Worm (Caenorhabditis elegans) whole organism, young adult: ENCODE data around the gene srh-276.
A peak's percentile ranks its signal among the peaks of the same experiment; 100 is the strongest.

ENCODE experiments used
- B0261.1 ChIP-seq: sonication (generic microtip); optimal IDR thresholded peaks from 2 replicates; lab custom pipeline; 2016; ENCODE audit warnings: mild to moderate bottlenecking, missing genetic modification characterization, moderate library complexity, missing compliant biosample characterization
- F23B12.7 ChIP-seq: sonication (generic microtip); optimal IDR thresholded peaks from 2 replicates; lab custom pipeline; 2017; ENCODE audit warnings: missing genetic modification characterization, mild to moderate bottlenecking, missing compliant biosample characterization, antibody characterized with exemption, moderate library complexity; ENCODE audit not compliant: insufficient read depth
- F37B4.10 ChIP-seq: fragments of 200-800 bp; sonication (Bioruptor generic); IDR thresholded peaks from 2 replicates; pipeline ENCODE4 v1.3.6; 2022; ENCODE audit warnings: missing genetic modification characterization, missing compliant biosample characterization
- Y53F4B.3 ChIP-seq: fragments of 200-800 bp; sonication (Bioruptor generic); IDR thresholded peaks from 2 replicates; pipeline ENCODE4 v1.3.6; 2022; ENCODE audit warnings: missing genetic modification reagents, missing genetic modification characterization, missing compliant biosample characterization
- Y67H2A.10 ChIP-seq: fragments of 200-800 bp; sonication (Bioruptor generic); conservative IDR thresholded peaks from 2 replicates; pipeline ENCODE4 v1.3.6; 2022; ENCODE audit warnings: missing genetic modification reagents, missing genetic modification characterization, missing compliant biosample characterization
- attf-6 ChIP-seq: fragments of 200-800 bp; sonication (Bioruptor generic); IDR thresholded peaks from 2 replicates; pipeline ENCODE4 v1.3.6; 2022; ENCODE audit warnings: missing genetic modification reagents, missing genetic modification characterization, missing compliant biosample characterization
- bed-2 ChIP-seq: fragments of 200-800 bp; sonication (Bioruptor generic); IDR thresholded peaks from 2 replicates; pipeline ENCODE4 v1.3.6; 2022; ENCODE audit warnings: missing genetic modification reagents, missing genetic modification characterization, missing compliant biosample characterization
- cebp-1 ChIP-seq, 2 experiments: fragments of 200-800 bp in 1 of 2; sonication (Bioruptor generic) in 1 of 2; sonication (generic microtip) in 1 of 2; IDR thresholded peaks in 1 of 2; optimal IDR thresholded peaks in 1 of 2; 2 replicates each; pipeline versions ENCODE4 v1.3.6 to Lab custom; 2017 to 2022; ENCODE audit warnings: missing compliant biosample characterization in 2 of 2, missing genetic modification characterization in 2 of 2, mild to moderate bottlenecking in 1 of 2, missing genetic modification reagents in 1 of 2, moderate library complexity in 1 of 2
- ceh-79 ChIP-seq: sonication (generic microtip); optimal IDR thresholded peaks from 2 replicates; lab custom pipeline; 2017; ENCODE audit warnings: mild to moderate bottlenecking, missing genetic modification characterization, missing compliant biosample characterization
- ets-4 ChIP-seq: fragments of 200-800 bp; sonication (Bioruptor generic); optimal IDR thresholded peaks from 2 replicates; lab custom pipeline; 2018; ENCODE audit warnings: mild to moderate bottlenecking, missing genetic modification characterization, missing compliant biosample characterization
- gei-17 ChIP-seq: fragments of 200-800 bp; sonication (Bioruptor generic); optimal IDR thresholded peaks from 2 replicates; lab custom pipeline; 2018; ENCODE audit warnings: mild to moderate bottlenecking, missing genetic modification characterization, missing compliant biosample characterization
- hlh-26 ChIP-seq: fragments of 200-800 bp; sonication (Bioruptor generic); conservative IDR thresholded peaks from 2 replicates; pipeline ENCODE4 v1.3.6; 2022; ENCODE audit warnings: missing genetic modification reagents, missing genetic modification characterization, missing compliant biosample characterization
- hmg-1.2 ChIP-seq: fragments of 200-800 bp; sonication (Bioruptor generic); IDR thresholded peaks from 2 replicates; pipeline ENCODE4 v1.3.6; 2022; ENCODE audit warnings: missing genetic modification reagents, missing genetic modification characterization, missing compliant biosample characterization
- let-526 ChIP-seq: fragments of 200-800 bp; sonication (Bioruptor generic); IDR thresholded peaks from 2 replicates; pipeline ENCODE4 v1.3.6; 2022; ENCODE audit warnings: missing genetic modification reagents, missing genetic modification characterization, missing compliant biosample characterization
- lin-26 ChIP-seq: fragments of 200-800 bp; sonication (Bioruptor generic); IDR thresholded peaks from 2 replicates; pipeline ENCODE4 v1.3.6; 2022; ENCODE audit warnings: missing genetic modification reagents, missing genetic modification characterization, missing compliant biosample characterization
- lin-35 ChIP-seq, 3 experiments: fragments of 150-350 bp in 2 of 3; sonication (generic microtip) in 1 of 3; optimal IDR thresholded peaks; 2 replicates each; lab custom pipeline; 2014 to 2018; ENCODE audit warnings: missing biosample characterization in 3 of 3, missing genetic modification characterization in 3 of 3, missing genetic modification reagents in 3 of 3
- lin-40 ChIP-seq: sonication (generic microtip); optimal IDR thresholded peaks from 2 replicates; lab custom pipeline; 2016; ENCODE audit warnings: missing genetic modification characterization, mild to moderate bottlenecking, missing compliant biosample characterization, missing genotype, missing genetic modification reagents
- madf-10 ChIP-seq: sonication (generic microtip); optimal IDR thresholded peaks from 2 replicates; lab custom pipeline; 2016; ENCODE audit warnings: mild to moderate bottlenecking, missing genetic modification characterization, missing compliant biosample characterization
- mes-4 ChIP-seq: sonication (generic microtip); optimal IDR thresholded peaks from 2 replicates; lab custom pipeline; 2016; ENCODE audit warnings: missing genotype, missing genetic modification characterization, missing compliant biosample characterization
- nfya-1 ChIP-seq: sonication (generic microtip); optimal IDR thresholded peaks from 2 replicates; lab custom pipeline; 2017; ENCODE audit warnings: antibody characterized with exemption, missing compliant biosample characterization, missing genetic modification characterization, borderline replicate concordance; ENCODE audit not compliant: insufficient read depth
- nfyb-1 ChIP-seq: fragments of 200-800 bp; sonication (Bioruptor generic); IDR thresholded peaks from 2 replicates; pipeline ENCODE4 v1.3.6; 2022; ENCODE audit warnings: missing genetic modification reagents, missing genetic modification characterization, missing compliant biosample characterization
- nhr-179 ChIP-seq: sonication (generic microtip); optimal IDR thresholded peaks from 2 replicates; lab custom pipeline; 2016; ENCODE audit warnings: mild to moderate bottlenecking, missing genetic modification characterization, missing compliant biosample characterization
- nhr-90 ChIP-seq: sonication (generic microtip); optimal IDR thresholded peaks from 2 replicates; lab custom pipeline; 2016; ENCODE audit warnings: missing genotype, mild to moderate bottlenecking, missing genetic modification characterization, missing compliant biosample characterization
- pbrm-1 ChIP-seq: fragments of 200-800 bp; sonication (Bioruptor generic); IDR thresholded peaks from 2 replicates; pipeline ENCODE4 v1.3.6; 2022; ENCODE audit warnings: missing genetic modification reagents, missing genetic modification characterization, missing compliant biosample characterization
- rcor-1 ChIP-seq: fragments of 200-800 bp; sonication (Bioruptor generic); IDR thresholded peaks from 2 replicates; pipeline ENCODE4 v1.3.6; 2022; ENCODE audit warnings: missing genetic modification reagents, missing genetic modification characterization, missing compliant biosample characterization
- rec-8 ChIP-seq, 2 experiments: sonication (generic microtip); optimal IDR thresholded peaks; 2 replicates each; lab custom pipeline; 2016; ENCODE audit warnings: mild to moderate bottlenecking in 2 of 2, missing genetic modification characterization in 2 of 2, missing genetic modification reagents in 2 of 2, missing genotype in 2 of 2, missing biosample characterization in 1 of 2, missing compliant biosample characterization in 1 of 2, moderate library complexity in 1 of 2
- rpc-1 ChIP-seq, 2 experiments: fragments of 150-350 bp in 1 of 2; sonication (generic microtip) in 1 of 2; optimal IDR thresholded peaks; 2 replicates each; lab custom pipeline; 2014 to 2018; ENCODE audit warnings: missing biosample characterization in 1 of 2, missing genetic modification characterization in 1 of 2, missing genetic modification reagents in 1 of 2, missing genotype in 1 of 2
- sdz-38 ChIP-seq: sonication (generic microtip); optimal IDR thresholded peaks from 2 replicates; lab custom pipeline; 2016; ENCODE audit warnings: missing genotype, missing genetic modification characterization, missing compliant biosample characterization
- sea-2 ChIP-seq: fragments of 200-800 bp; sonication (Bioruptor generic); IDR thresholded peaks from 2 replicates; pipeline ENCODE4 v1.3.6; 2022; ENCODE audit warnings: missing genetic modification characterization, missing compliant biosample characterization
- snpc-3.4 ChIP-seq: sonication (generic microtip); optimal IDR thresholded peaks from 2 replicates; lab custom pipeline; 2017; ENCODE audit warnings: missing genetic modification characterization, mild to moderate bottlenecking, missing compliant biosample characterization, antibody characterized with exemption, moderate library complexity, missing genotype, missing genetic modification reagents
- snpc-4 ChIP-seq, 5 experiments: fragments of 150-350 bp in 1 of 5; sonication (generic microtip) in 4 of 5; optimal IDR thresholded peaks; 2 replicates each; lab custom pipeline; 2014 to 2018; ENCODE audit warnings: missing genetic modification characterization in 5 of 5, missing biosample characterization in 3 of 5, antibody characterized with exemption in 2 of 5, mild to moderate bottlenecking in 2 of 5, missing compliant biosample characterization in 2 of 5, missing genotype in 2 of 5, moderate library complexity in 2 of 5, missing genetic modification reagents in 1 of 5
- somi-1 ChIP-seq: fragments of 200-800 bp; sonication (Bioruptor generic); optimal IDR thresholded peaks from 2 replicates; lab custom pipeline; 2018; ENCODE audit warnings: mild to moderate bottlenecking, missing genetic modification characterization, missing compliant biosample characterization
- tbp1 ChIP-seq: fragments of 200-800 bp; sonication (Bioruptor generic); optimal IDR thresholded peaks from 2 replicates; lab custom pipeline; 2018; ENCODE audit warnings: mild to moderate bottlenecking, missing genetic modification characterization, missing compliant biosample characterization
- tbx-9 ChIP-seq: sonication (generic microtip); optimal IDR thresholded peaks from 2 replicates; lab custom pipeline; 2016; ENCODE audit warnings: borderline replicate concordance, missing genetic modification characterization, inconsistent platforms, missing compliant biosample characterization
- tlf-1 ChIP-seq: fragments of 200-800 bp; sonication (Bioruptor generic); optimal IDR thresholded peaks from 2 replicates; lab custom pipeline; 2018; ENCODE audit warnings: mild to moderate bottlenecking, missing genetic modification characterization, missing compliant biosample characterization
- unc-62 ChIP-seq: fragments of 150-350 bp; optimal IDR thresholded peaks from 2 replicates; lab custom pipeline; 2014; ENCODE audit warnings: missing biosample characterization, missing genetic modification reagents, missing genetic modification characterization
- zfh-2 ChIP-seq: fragments of 200-800 bp; sonication (Bioruptor generic); conservative IDR thresholded peaks from 2 replicates; pipeline ENCODE4 v1.3.6; 2022; ENCODE audit warnings: missing genetic modification reagents, missing genetic modification characterization, missing compliant biosample characterization
- zim-3 ChIP-seq: sonication (generic microtip); optimal IDR thresholded peaks from 2 replicates; lab custom pipeline; 2017; ENCODE audit warnings: mild to moderate bottlenecking, missing genetic modification characterization, moderate library complexity, missing compliant biosample characterization
- ztf-25 ChIP-seq: fragments of 200-800 bp; sonication (Bioruptor generic); IDR thresholded peaks from 2 replicates; pipeline ENCODE4 v1.3.6; 2022; ENCODE audit warnings: missing genetic modification reagents, missing genetic modification characterization, missing compliant biosample characterization
- ztf-6 ChIP-seq: fragments of 200-800 bp; sonication (Bioruptor generic); IDR thresholded peaks from 2 replicates; pipeline ENCODE4 v1.3.6; 2022; ENCODE audit warnings: missing genetic modification reagents, missing genetic modification characterization, missing compliant biosample characterization

Gene srh-276

DNA sequence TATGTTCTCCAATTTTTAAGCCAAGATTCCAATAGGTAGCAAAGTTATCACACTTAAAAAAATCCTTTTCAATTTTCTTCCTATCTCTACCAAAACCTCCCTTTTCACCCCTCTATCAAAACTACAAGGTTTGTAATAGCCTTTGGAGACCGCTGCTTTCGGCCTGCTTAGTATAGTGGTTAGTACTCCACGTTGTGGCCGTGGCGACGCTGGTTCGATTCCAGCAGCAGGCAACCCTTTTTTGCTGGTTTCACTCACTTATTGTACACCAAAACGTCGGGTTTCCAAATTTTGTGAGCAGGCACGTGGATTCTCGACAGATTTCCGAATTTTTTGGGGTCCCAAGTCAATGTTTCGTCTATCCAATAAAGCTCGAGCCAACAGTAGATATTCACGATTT is 24.7 kb downstream of the srh-276 start (continued):
- 0 out of 2 replicates have a peak, but pooled peaks have one; percentile 44 for TF ChIP-seq ztf-25 (GFP tag; lab: Robert Waterston, UW)
- TF ChIP-seq cebp-1 (GFP tag; IDR thresholded peaks at IDR 0.05; lab: Robert Waterston, UW) = no peak
- peak; percentile 12 for TF ChIP-seq cebp-1 (tag; optimal IDR thresholded peaks at IDR 0.05; lab: Kevin White, UChicago)
- no peak for TF ChIP-seq unc-62 (GFP tag; lab: Kevin White, UChicago)
- TF ChIP-seq snpc-3.4 (tag; lab: Kevin White, UChicago) = no peak
- no peak for TF ChIP-seq let-526 (GFP tag; lab: Robert Waterston, UW)
- TF ChIP-seq tbp1 (GFP tag; lab: Kevin White, UChicago) = peak; percentile 95
- TF ChIP-seq F23B12.7 (tag; lab: Kevin White, UChicago) = peak; percentile 20
- TF ChIP-seq Y53F4B.3 (GFP tag; lab: Robert Waterston, UW) = no peak
- TF ChIP-seq nhr-179 (tag; lab: Kevin White, UChicago) = no peak
- no peak for TF ChIP-seq lin-35 (GFP tag; optimal IDR thresholded peaks at IDR 0.05; lab: Kevin White, UChicago)
- TF ChIP-seq pbrm-1 (GFP tag; lab: Robert Waterston, UW) = peak; percentile 15; the same call in 1 of the 2 replicates
- TF ChIP-seq gei-17 = no peak
- peak; percentile 68 for TF ChIP-seq hmg-1.2 (GFP tag; lab: Robert Waterston, UW)
- TF ChIP-seq nhr-90 = peak; percentile 4

DNA sequence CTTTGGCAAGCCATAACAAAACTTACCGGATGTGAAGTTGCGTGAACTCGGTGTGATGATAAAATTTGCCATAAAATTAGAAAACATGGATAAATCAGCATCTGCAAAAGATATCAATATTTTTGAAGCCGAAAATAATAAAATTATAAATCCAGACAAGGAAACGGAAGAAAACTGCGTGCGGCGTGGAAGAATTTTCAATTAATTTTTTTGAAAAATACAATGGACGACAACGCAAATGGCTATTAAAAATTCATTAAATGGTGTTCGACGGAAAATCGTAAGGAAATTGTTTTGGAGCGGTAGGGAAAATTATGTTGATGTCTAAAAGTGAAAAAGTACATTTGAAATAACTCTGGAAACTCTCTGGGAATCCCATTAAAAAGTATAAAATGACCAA is 29.9 kb downstream of the srh-276 start, which contains the start of gene acr-18:
Gene acr-18 (minus strand): TSS at position 101 of the 400 bp plus-strand sequence.
- no peak for TF ChIP-seq rec-8 (tag; optimal IDR thresholded peaks at IDR 0.05; lab: Kevin White, UChicago)
- TF ChIP-seq B0261.1 (tag; lab: Kevin White, UChicago) = no peak
- no peak for TF ChIP-seq nfya-1 (tag; lab: Kevin White, UChicago)

DNA sequence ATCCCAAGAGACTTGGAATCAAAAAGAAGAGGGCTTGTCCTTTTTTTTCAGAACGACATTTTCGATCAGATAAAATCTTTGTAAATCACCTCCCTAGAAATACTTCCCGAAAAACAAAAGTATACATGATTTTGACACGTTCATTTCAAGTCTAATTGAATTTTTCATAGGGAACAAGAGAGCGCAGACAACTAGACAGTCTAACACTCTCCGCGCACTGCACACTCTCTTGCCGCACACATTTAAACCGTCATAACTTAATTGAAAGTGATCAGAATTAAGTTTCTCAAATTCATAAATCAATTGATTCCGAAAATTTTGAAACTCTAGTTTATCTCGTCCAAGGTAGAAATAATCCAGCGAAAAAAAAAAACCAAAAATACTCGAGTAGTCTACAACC is 30.6 kb downstream of the srh-276 start:
- no peak for TF ChIP-seq tbx-9 (tag; lab: Kevin White, UChicago)
- no peak for TF ChIP-seq snpc-4 (GFP tag; optimal IDR thresholded peaks at IDR 0.05; lab: Kevin White, UChicago)
- no peak for TF ChIP-seq snpc-4 (tag; optimal IDR thresholded peaks at IDR 0.05; lab: Kevin White, UChicago)
- no peak for TF ChIP-seq hlh-26 (GFP tag; lab: Robert Waterston, UW)
- TF ChIP-seq tlf-1 = no peak
- no peak for TF ChIP-seq rpc-1 (optimal IDR thresholded peaks at IDR 0.05; lab: Kevin White, UChicago)
- no peak for TF ChIP-seq rpc-1 (tag; optimal IDR thresholded peaks at IDR 0.05; lab: Kevin White, UChicago)
- TF ChIP-seq rcor-1 (GFP tag; lab: Robert Waterston, UW) = no peak
- TF ChIP-seq lin-26 = no peak
- TF ChIP-seq madf-10 (tag; lab: Kevin White, UChicago) = no peak
- no peak for TF ChIP-seq unc-62 (GFP tag; lab: Kevin White, UChicago)
- no peak for TF ChIP-seq attf-6 (GFP tag; lab: Robert Waterston, UW)
- no peak for TF ChIP-seq sea-2 (GFP tag; lab: Robert Waterston, UW)
- no peak for TF ChIP-seq sdz-38 (tag; lab: Kevin White, UChicago)
- no peak for TF ChIP-seq somi-1 (GFP tag; lab: Kevin White, UChicago)
- TF ChIP-seq zim-3 (tag; lab: Kevin White, UChicago) = no peak

DNA sequence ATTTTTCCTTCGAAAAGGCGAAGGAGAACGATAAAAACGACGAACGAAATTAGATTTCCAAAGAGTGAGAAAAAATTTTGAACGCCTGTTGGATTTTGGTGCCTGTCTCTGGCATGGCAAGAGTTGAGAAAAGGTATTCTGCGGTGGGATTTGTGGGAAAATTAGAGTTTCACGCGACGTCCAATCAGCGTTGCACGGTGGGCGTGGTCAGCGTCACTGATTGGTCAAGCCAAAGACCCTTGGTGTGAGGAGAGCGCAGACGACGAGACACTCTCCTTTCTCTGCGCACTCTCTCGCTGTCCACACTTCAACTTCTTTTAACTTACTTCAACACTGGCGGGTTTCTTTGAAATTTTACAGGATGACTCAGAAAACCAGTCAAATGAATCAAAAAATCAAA is 33.4 kb downstream of the srh-276 start:
- TF ChIP-seq ets-4 (GFP tag; lab: Kevin White, UChicago) (no peak), F37B4.10 (GFP tag; lab: Robert Waterston, UW) (no peak), zfh-2 (peak; percentile 46), ztf-6 (GFP tag; lab: Robert Waterston, UW) (no peak), lin-40 (tag; lab: Kevin White, UChicago) (no peak), ceh-79 (tag; lab: Kevin White, UChicago) (no peak), hmg-1.2 (GFP tag; lab: Robert Waterston, UW) (no peak), Y67H2A.10 (no peak), mes-4 (tag; lab: Kevin White, UChicago) (no peak), bed-2 (no peak), lin-26 (no peak), nfyb-1 (GFP tag; lab: Robert Waterston, UW) (peak; percentile 66; the same call in 1 of the 2 replicates)
